Worm (Caenorhabditis elegans) whole organism, L4/young adult: ENCODE measurements around the gene srbc-24.

Experiments used
- W03F9.2 ChIP-seq: fragments of 150-350 bp; optimal IDR thresholded peaks from 2 replicates; lab custom pipeline; 2014; ENCODE audit warnings: missing biosample characterization, missing genetic modification characterization
- dao-5 ChIP-seq: sonication (generic microtip); optimal IDR thresholded peaks from 2 replicates; lab custom pipeline; 2016; ENCODE audit warnings: missing genotype, missing genetic modification characterization, moderate library complexity, missing compliant biosample characterization
- him-1 ChIP-seq: sonication (generic microtip); optimal IDR thresholded peaks from 2 replicates; lab custom pipeline; 2016; ENCODE audit warnings: missing genotype, missing genetic modification reagents, missing genetic modification characterization, missing compliant biosample characterization

The srbc-24 gene

DNA sequence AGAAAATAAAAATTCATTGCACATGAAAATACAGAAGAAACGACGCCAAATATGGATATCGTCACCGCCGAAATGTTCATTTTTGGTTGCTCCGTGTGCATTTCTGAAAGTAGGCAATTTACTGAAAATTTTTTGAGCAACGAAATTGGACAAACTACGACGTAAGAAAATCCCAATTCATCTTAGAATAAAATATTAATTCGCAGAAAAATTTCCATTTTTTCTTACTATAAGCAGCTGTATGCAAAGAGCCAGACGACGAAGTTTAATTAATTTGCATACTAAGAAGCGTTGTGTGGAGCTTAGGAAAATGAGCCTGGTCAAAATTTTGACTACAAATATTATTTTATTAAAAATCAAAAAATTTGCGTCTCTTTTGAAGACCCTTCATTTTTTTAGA lies 15.1 kb downstream of the srbc-24 start, which contains the start of gene srbc-19:
srbc-19 (minus strand) TSS at position 101 of the 400 bp plus-strand sequence.
- TF ChIP-seq W03F9.2 (tag; lab: Kevin White, UChicago) = no peak
- no peak for TF ChIP-seq him-1 (tag; lab: Kevin White, UChicago)
- TF ChIP-seq dao-5 (tag; lab: Kevin White, UChicago) = no peak

ce11 chrV:2174465-2174864 lies 22.9 kb downstream of the srbc-24 start:
- TF ChIP-seq him-1 (tag; lab: Kevin White, UChicago) = no peak
- TF ChIP-seq W03F9.2 (tag; lab: Kevin White, UChicago) = no peak
- TF ChIP-seq dao-5 (tag; lab: Kevin White, UChicago) = no peak

- TF ChIP-seq him-1 (tag; lab: Kevin White, UChicago) = no peak
- TF ChIP-seq dao-5 (tag; lab: Kevin White, UChicago) = no peak
- no peak for TF ChIP-seq W03F9.2 (tag; lab: Kevin White, UChicago)
These were observed 23.7 kb downstream of the srbc-24 start, which contains the start of gene C45H4.18 for ce11 chrV:2175242-2175641. C45H4.18 (plus strand) TSS chrV:2175542.

DNA sequence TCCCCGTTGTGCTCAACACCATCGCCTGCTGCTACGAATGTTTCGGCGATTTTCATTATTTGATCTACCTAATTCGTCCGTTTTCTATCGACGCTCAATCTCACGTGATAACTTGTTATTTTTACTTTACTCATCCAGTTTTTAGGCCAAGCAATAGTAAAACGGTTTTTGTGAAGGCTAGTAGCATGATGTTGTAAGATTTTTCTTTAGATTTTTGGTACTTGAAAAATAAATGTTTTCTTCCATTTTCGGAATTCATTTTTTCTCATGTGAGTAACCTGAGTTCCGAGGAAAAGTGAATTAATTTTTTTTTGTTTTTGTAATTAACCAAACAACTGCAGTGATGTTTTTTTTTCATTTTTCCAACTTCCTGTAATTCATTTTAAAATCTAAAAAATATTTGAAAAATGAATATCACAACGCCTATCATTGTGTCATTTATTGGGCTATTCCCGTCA lies 25.8 kb downstream of the srbc-24 start, which contains the start of gene srbc-17:
srbc-17 (plus strand) TSS at position 408 of the 458 bp plus-strand sequence.
- no peak for TF ChIP-seq him-1 (tag; lab: Kevin White, UChicago)

ce11 chrV:2179214-2179613 lies 27.7 kb downstream of the srbc-24 start, which contains the start of gene cyp-33C1:
cyp-33C1 (plus strand) TSS chrV:2179514.
- TF ChIP-seq W03F9.2 (tag; lab: Kevin White, UChicago) (no peak), dao-5 (tag; lab: Kevin White, UChicago) (no peak), him-1 (tag; lab: Kevin White, UChicago) (no peak)

ce11 chrV:2181738-2182137 lies 30.2 kb downstream of the srbc-24 start, which contains the start of gene srbc-16:
srbc-16 (plus strand) TSS chrV:2182038.
- TF ChIP-seq dao-5 (tag; lab: Kevin White, UChicago) (no peak), W03F9.2 (tag; lab: Kevin White, UChicago) (no peak), him-1 (tag; lab: Kevin White, UChicago) (no peak)

DNA sequence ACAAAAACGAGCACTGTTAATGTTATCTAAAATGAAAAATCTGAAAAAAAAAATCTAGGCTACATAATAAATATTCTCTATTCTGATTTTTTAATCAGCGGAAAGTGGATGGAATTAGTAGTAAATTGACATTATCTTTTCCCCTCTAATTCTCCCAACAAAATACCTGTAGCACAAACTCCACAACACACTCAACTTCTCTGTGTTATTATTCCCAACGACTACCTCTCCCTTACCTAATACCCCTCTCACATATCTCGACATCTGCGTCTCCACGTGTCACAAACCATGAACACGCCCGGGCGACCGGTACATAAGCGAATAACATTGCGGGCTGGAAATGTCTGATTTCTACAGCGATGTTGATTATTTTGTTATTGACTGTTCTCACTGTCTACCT lies 31.6 kb downstream of the srbc-24 start, which contains the start of gene cyp-33C2:
cyp-33C2 (plus strand) TSS at position 327 of the 400 bp plus-strand sequence.
- no peak for TF ChIP-seq W03F9.2 (tag; lab: Kevin White, UChicago)
- no peak for TF ChIP-seq dao-5 (tag; lab: Kevin White, UChicago)
- TF ChIP-seq him-1 (tag; lab: Kevin White, UChicago) = no peak

ce11 chrV:2185486-2185885 lies 33.9 kb downstream of the srbc-24 start:
- TF ChIP-seq dao-5 (tag; lab: Kevin White, UChicago) (no peak), him-1 (tag; lab: Kevin White, UChicago) (no peak), W03F9.2 (tag; lab: Kevin White, UChicago) (no peak)

ce11 chrV:2187864-2188345 lies 36.3 kb downstream of the srbc-24 start, which contains the start of gene Y5H2B.3:
Y5H2B.3 (plus strand) TSS chrV:2188295.
- no peak for TF ChIP-seq W03F9.2 (tag; lab: Kevin White, UChicago)
- TF ChIP-seq dao-5 (tag; lab: Kevin White, UChicago) = no peak
- no peak for TF ChIP-seq him-1 (tag; lab: Kevin White, UChicago)

DNA sequence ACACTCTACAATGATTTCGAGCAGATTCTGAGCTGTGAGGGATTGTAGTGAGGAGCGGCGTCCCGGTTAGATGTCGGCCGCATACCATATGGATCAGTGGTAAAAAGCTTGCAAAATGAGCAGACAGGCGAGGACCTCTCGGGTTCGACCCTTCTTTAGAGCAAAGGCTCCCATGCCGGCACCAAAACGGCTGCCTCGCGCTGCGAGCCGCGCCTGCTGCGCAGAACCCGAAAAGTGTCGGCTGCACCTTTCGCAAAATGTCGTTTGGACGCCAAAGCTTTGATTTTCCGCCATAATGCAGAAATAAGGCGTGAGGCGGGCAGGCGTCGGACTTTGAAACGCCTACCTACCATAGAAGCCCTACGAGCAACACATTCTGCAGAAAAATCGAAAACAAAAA lies 38.8 kb downstream of the srbc-24 start:
- no peak for TF ChIP-seq him-1 (tag; lab: Kevin White, UChicago)
- TF ChIP-seq dao-5 (tag; lab: Kevin White, UChicago) = no peak
- no peak for TF ChIP-seq W03F9.2 (tag; lab: Kevin White, UChicago)

DNA sequence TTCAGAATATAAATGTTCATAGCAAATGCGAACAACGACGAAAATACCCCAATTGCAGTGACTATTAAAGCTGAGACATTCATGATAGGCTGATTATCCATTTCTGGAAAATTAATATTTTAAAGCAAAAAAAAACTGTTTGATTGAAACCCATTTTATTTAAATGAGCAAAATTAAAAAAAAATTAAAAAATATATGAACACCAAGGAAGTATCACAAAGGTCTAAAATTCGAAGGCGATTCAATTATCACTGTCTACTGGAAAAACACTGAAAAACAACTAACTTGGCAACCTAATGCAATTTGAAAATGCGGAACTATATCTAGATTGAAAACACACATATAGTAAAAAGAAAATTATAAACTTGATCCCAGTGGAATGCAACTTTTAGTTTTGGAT lies 39.6 kb downstream of the srbc-24 start, which contains the start of gene srbc-42:
srbc-42 (minus strand) TSS at position 101 of the 400 bp plus-strand sequence.
- TF ChIP-seq W03F9.2 (tag; lab: Kevin White, UChicago) (no peak), dao-5 (tag; lab: Kevin White, UChicago) (no peak), him-1 (tag; lab: Kevin White, UChicago) (no peak)

DNA sequence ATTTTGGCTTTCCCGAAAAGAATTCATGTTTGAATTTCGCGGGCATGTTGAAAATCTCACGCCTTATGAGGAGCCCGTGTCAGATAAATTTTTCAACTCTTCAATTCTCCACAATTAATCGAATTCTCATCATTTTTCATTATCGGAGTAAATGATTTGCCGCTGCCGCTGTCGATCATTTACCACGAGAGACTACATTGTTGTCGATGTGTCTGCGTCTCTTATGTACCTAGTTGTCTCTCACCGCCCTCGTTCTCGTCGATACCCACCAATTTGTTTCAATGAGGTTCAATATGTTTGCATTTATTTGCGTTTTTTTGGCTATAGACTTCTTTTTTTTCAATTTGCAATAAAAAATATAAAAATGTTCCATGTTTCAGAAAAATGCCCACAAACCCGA lies 40.6 kb downstream of the srbc-24 start, which contains the start of gene nhr-13:
nhr-13 (plus strand) TSS at position 369 of the 400 bp plus-strand sequence.
- TF ChIP-seq W03F9.2 (tag; lab: Kevin White, UChicago) = no peak
- TF ChIP-seq dao-5 (tag; lab: Kevin White, UChicago) = no peak
- TF ChIP-seq him-1 (tag; lab: Kevin White, UChicago) = no peak

- TF ChIP-seq him-1 (tag; lab: Kevin White, UChicago) (no peak), W03F9.2 (tag; lab: Kevin White, UChicago) (no peak), dao-5 (tag; lab: Kevin White, UChicago) (no peak)
These were observed 48.0 kb downstream of the srbc-24 start for ce11 chrV:2199594-2199993.

- TF ChIP-seq dao-5 (tag; lab: Kevin White, UChicago) = no peak
- TF ChIP-seq W03F9.2 (tag; lab: Kevin White, UChicago) = no peak
- TF ChIP-seq him-1 (tag; lab: Kevin White, UChicago) = no peak
These were observed 48.8 kb downstream of the srbc-24 start for ce11 chrV:2200402-2200801.
